Worm (Caenorhabditis elegans) whole organism, dauer: ENCODE data around the gene grd-7.

Source experiments
- unc-62 ChIP-seq: sonication (generic microtip); optimal IDR thresholded peaks from 2 replicates; lab custom pipeline; 2017; ENCODE audit warnings: missing biosample characterization, missing genetic modification reagents, missing genetic modification characterization

The grd-7 gene

ce11 chrX:7238562-7238961 lies 30.7 kb downstream of the grd-7 start, which contains the start of gene F46H5.3:
TSS of gene F46H5.3 (minus strand) at chrX:7238662.
- TF ChIP-seq unc-62 = no peak

ce11 chrX:7236717-7237116 lies 32.6 kb downstream of the grd-7 start:
- TF ChIP-seq unc-62 = no peak

- TF ChIP-seq unc-62 = no peak
These were observed 34.5 kb downstream of the grd-7 start for ce11 chrX:7234723-7235203.

ce11 chrX:7234074-7234453 lies 35.2 kb downstream of the grd-7 start:
- TF ChIP-seq unc-62 = no peak

- TF ChIP-seq unc-62 = no peak
These were observed 35.9 kb downstream of the grd-7 start for ce11 chrX:7233127-7234073.

- no peak for TF ChIP-seq unc-62
These were observed 37.0 kb downstream of the grd-7 start for ce11 chrX:7232158-7232822.

- no peak for TF ChIP-seq unc-62
These were observed 38.4 kb downstream of the grd-7 start for ce11 chrX:7230877-7231276.

ce11 chrX:7230321-7230720 lies 39.0 kb downstream of the grd-7 start:
- TF ChIP-seq unc-62 = no peak

ce11 chrX:7229357-7229756 lies 39.9 kb downstream of the grd-7 start:
- TF ChIP-seq unc-62 = no peak

- TF ChIP-seq unc-62 = no peak
These were observed 44.3 kb downstream of the grd-7 start for ce11 chrX:7225028-7225427.

- TF ChIP-seq unc-62 = no peak
These were observed 44.8 kb downstream of the grd-7 start for ce11 chrX:7224510-7224909.

ce11 chrX:7222383-7222782 lies 46.9 kb downstream of the grd-7 start:
- TF ChIP-seq unc-62 = no peak

- TF ChIP-seq unc-62 = no peak
These were observed 49.1 kb downstream of the grd-7 start for ce11 chrX:7220209-7220608.
